Worm (Caenorhabditis elegans): ENCODE measurements around the gene nhr-137.

DNA sequence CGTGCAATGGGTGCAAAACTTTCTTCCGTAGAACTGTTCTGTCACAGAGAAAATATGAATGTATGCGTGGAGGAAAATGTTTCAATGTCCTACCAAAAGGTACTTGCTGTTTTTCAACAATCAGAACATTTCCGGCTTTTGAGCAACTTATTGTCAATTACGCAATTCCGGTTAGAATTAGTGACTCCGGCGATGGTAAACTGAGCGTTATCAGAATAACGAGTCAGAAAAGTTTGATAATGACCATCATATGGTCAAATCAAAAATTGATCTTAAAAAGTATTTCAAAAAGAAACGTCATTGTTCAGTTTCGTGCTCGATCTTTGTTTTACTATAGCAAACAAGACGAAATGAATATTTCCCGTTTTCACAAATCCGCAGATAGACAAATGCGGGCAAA lies 12.0 kb downstream of the nhr-137 start:
- no peak for TF ChIP-seq ceh-13 (GFP tag; optimal IDR thresholded peaks at IDR 0.05)
- TF ChIP-seq flt-1 (GFP tag; IDR thresholded peaks at IDR 0.05), result no peak
- TF ChIP-seq B0310.2 (tag; optimal IDR thresholded peaks at IDR 0.05), result no peak
- TF ChIP-seq tbx-11 (GFP tag; IDR thresholded peaks at IDR 0.05), result no peak
- TF ChIP-seq tra-4 (tag; optimal IDR thresholded peaks at IDR 0.05), result no peak
- no peak for TF ChIP-seq sea-1 (GFP tag; conservative IDR thresholded peaks at IDR 0.05)
- TF ChIP-seq hmg-4 (GFP tag; optimal IDR thresholded peaks at IDR 0.05), result no peak
- no peak for TF ChIP-seq pes-1 (GFP tag; IDR thresholded peaks at IDR 0.05)
- no peak for TF ChIP-seq ama-1 (optimal IDR thresholded peaks at IDR 0.05)
- no peak for TF ChIP-seq ceh-36 (tag; optimal IDR thresholded peaks at IDR 0.05)
- TF ChIP-seq tbx-37 (GFP tag; conservative IDR thresholded peaks at IDR 0.05), result no peak
- no peak for TF ChIP-seq F13C5.2 (tag; optimal IDR thresholded peaks at IDR 0.05)

Data from whole organism, early embryonic.